Worm (Caenorhabditis elegans) whole organism, L2 larva: Measurements from ENCODE around the gene C16A11.2.

Source experiments
- F13H6.1 ChIP-seq: sonication (generic microtip); optimal IDR thresholded peaks from 2 replicates; lab custom pipeline; 2016; ENCODE audit warnings: missing genetic modification characterization, missing compliant biosample characterization
- R02D3.7 ChIP-seq: fragments of 150-350 bp; optimal IDR thresholded peaks from 2 replicates; lab custom pipeline; 2014; ENCODE audit warnings: missing biosample characterization, missing genetic modification characterization
- ama-1 ChIP-seq: fragments of 150-350 bp; optimal IDR thresholded peaks from 2 replicates; lab custom pipeline; 2018; ENCODE audit warnings: inconsistent platforms
- ceh-82 ChIP-seq: fragments of 150-350 bp; optimal IDR thresholded peaks from 2 replicates; lab custom pipeline; 2014; ENCODE audit warnings: missing biosample characterization, missing genetic modification characterization
- fos-1 ChIP-seq: fragments of 150-350 bp; optimal IDR thresholded peaks from 2 replicates; lab custom pipeline; 2014; ENCODE audit warnings: missing biosample characterization, missing genetic modification characterization
- nhr-10 ChIP-seq: sonication (generic microtip); optimal IDR thresholded peaks from 2 replicates; lab custom pipeline; 2017; ENCODE audit warnings: missing biosample characterization, missing genetic modification characterization
- skn-1 ChIP-seq: sonication (generic microtip); optimal IDR thresholded peaks from 2 replicates; lab custom pipeline; 2017; ENCODE audit warnings: missing biosample characterization, missing genetic modification characterization
- sma-9 ChIP-seq, 2 experiments: fragments of 150-350 bp in 1 of 2; sonication (generic microtip) in 1 of 2; optimal IDR thresholded peaks; 2 replicates each; lab custom pipeline; 2014 to 2016; ENCODE audit warnings: missing genetic modification characterization in 2 of 2, mild to moderate bottlenecking in 1 of 2, missing biosample characterization in 1 of 2, missing compliant biosample characterization in 1 of 2, missing genetic modification reagents in 1 of 2, moderate library complexity in 1 of 2
- unc-62 ChIP-seq: fragments of 150-350 bp; optimal IDR thresholded peaks from 2 replicates; lab custom pipeline; 2014; ENCODE audit warnings: missing biosample characterization, missing genetic modification reagents, missing genetic modification characterization

- TF ChIP-seq nhr-10 (tag; lab: Kevin White, UChicago) (no peak), F13H6.1 (tag; lab: Kevin White, UChicago) (no peak), skn-1 (tag; lab: Kevin White, UChicago) (no peak), sma-9 (GFP tag; optimal IDR thresholded peaks at IDR 0.05; lab: Kevin White, UChicago) (no peak), sma-9 (tag; optimal IDR thresholded peaks at IDR 0.05; lab: Kevin White, UChicago) (no peak), unc-62 (GFP tag; lab: Kevin White, UChicago) (no peak), ama-1 (lab: Kevin White, UChicago) (no peak), ceh-82 (no peak), R02D3.7 (no peak), fos-1 (no peak)
Measured at ce11 chrII:4229106-4229708, 8.8 kb upstream of the C16A11.2 start, which contains the start of gene C16A11.3.
